ENCODE assay signal across 1 fruit fly cellular context in genomic region chrX:6278879-6279628, dm6.
TF ChIP-seq lines count a peak whose summit lies in the region.

No protein-coding gene starts in this region.

TF ChIP-seq in whole organism, embryonic, 481 proteins besides CTCF, POLR2A, EP300 and RAD21 (continued from another document and continues in another):
- TF ChIP-seq danr (GFP tag; IDR thresholded peaks at IDR 0.05; lab: Robert Waterston, UW): no peak
- TF ChIP-seq CG11398 (GFP tag; optimal IDR thresholded peaks at IDR 0.05; lab: Kevin White, UChicago): peak; percentile 46
- no peak for TF ChIP-seq CG6272 (GFP tag; IDR thresholded peaks at IDR 0.05; lab: Robert Waterston, UW)
- peak; percentile 94 for TF ChIP-seq CG10267 (tag; optimal IDR thresholded peaks at IDR 0.05; lab: Kevin White, UChicago)
- peak; percentile 32 for TF ChIP-seq Meics (GFP tag; optimal IDR thresholded peaks at IDR 0.05; lab: Kevin White, UChicago)
- TF ChIP-seq CG1024 (GFP tag; IDR thresholded peaks at IDR 0.05; lab: Robert Waterston, UW): peak; percentile 24; the same call in 1 of the 2 replicates
- TF ChIP-seq CG6765 (GFP tag; optimal IDR thresholded peaks at IDR 0.05; lab: Kevin White, UChicago): no peak
- no peak for TF ChIP-seq CG13296 (GFP tag; optimal IDR thresholded peaks at IDR 0.05; lab: Kevin White, UChicago)
- TF ChIP-seq CG32532 (GFP tag; IDR thresholded peaks at IDR 0.05; lab: Robert Waterston, UW): no peak
- peak; percentile 82 for TF ChIP-seq CG8478 (optimal IDR thresholded peaks at IDR 0.05; lab: Kevin White, UChicago)
- TF ChIP-seq jigr1 (GFP tag; IDR thresholded peaks at IDR 0.05; lab: Robert Waterston, UW): no peak
- TF ChIP-seq pan (optimal IDR thresholded peaks at IDR 0.05; lab: Kevin White, UChicago): no peak
- TF ChIP-seq pan (GFP tag; optimal IDR thresholded peaks at IDR 0.05 in 1 of 2, IDR thresholded peaks at IDR 0.05 in 1 of 2): no peak
- no peak for TF ChIP-seq CG12071 (GFP tag; optimal IDR thresholded peaks at IDR 0.05; lab: Kevin White, UChicago)
- TF ChIP-seq CkIIα-i1 (GFP tag; IDR thresholded peaks at IDR 0.05; lab: Robert Waterston, UW): no peak
- no peak for TF ChIP-seq chif (GFP tag; optimal IDR thresholded peaks at IDR 0.05; lab: Kevin White, UChicago)
- TF ChIP-seq row (GFP tag; IDR thresholded peaks at IDR 0.05; lab: Robert Waterston, UW): no peak
- peak; percentile 53 for TF ChIP-seq Ets65A (GFP tag; lab: Kevin White, UChicago)
- TF ChIP-seq toy (GFP tag; IDR thresholded peaks at IDR 0.05; lab: Robert Waterston, UW): no peak
- TF ChIP-seq esg (GFP tag; conservative IDR thresholded peaks at IDR 0.05; lab: Robert Waterston, UW): no peak
- TF ChIP-seq stwl (tag; optimal IDR thresholded peaks at IDR 0.05; lab: Kevin White, UChicago): peak; percentile 36
- TF ChIP-seq CG11696 (GFP tag; IDR thresholded peaks at IDR 0.05; lab: Robert Waterston, UW): no peak
- no peak for TF ChIP-seq Dad (GFP tag; optimal IDR thresholded peaks at IDR 0.05; lab: Kevin White, UChicago)
- TF ChIP-seq CG15479 (GFP tag; optimal IDR thresholded peaks at IDR 0.05; lab: Kevin White, UChicago): peak; percentile 56
- no peak for TF ChIP-seq CG18262 (tag; optimal IDR thresholded peaks at IDR 0.05; lab: Kevin White, UChicago)
- TF ChIP-seq grau (tag; optimal IDR thresholded peaks at IDR 0.05; lab: Kevin White, UChicago): no peak
- no peak for TF ChIP-seq CG11560 (tag; IDR thresholded peaks at IDR 0.05; lab: Robert Waterston, UW)
- TF ChIP-seq luna (GFP tag; optimal IDR thresholded peaks at IDR 0.05; lab: Kevin White, UChicago): no peak
- TF ChIP-seq CG13287 (GFP tag; IDR thresholded peaks at IDR 0.05; lab: Robert Waterston, UW; ENCODE audit: partially characterized antibody): no peak
- no peak for TF ChIP-seq CG8359 (GFP tag; optimal IDR thresholded peaks at IDR 0.05; lab: Kevin White, UChicago; ENCODE audit: borderline replicate concordance)
- TF ChIP-seq aop (GFP tag; IDR thresholded peaks at IDR 0.05; lab: Robert Waterston, UW): no peak
- no peak for TF ChIP-seq cwo (GFP tag; optimal IDR thresholded peaks at IDR 0.05; lab: Kevin White, UChicago)
- TF ChIP-seq Hr3 (GFP tag; optimal IDR thresholded peaks at IDR 0.05; lab: Kevin White, UChicago): no peak
- TF ChIP-seq ara (GFP tag; IDR thresholded peaks at IDR 0.05; lab: Robert Waterston, UW): no peak
- no peak for TF ChIP-seq CG12155 (GFP tag; optimal IDR thresholded peaks at IDR 0.05; lab: Kevin White, UChicago)
- TF ChIP-seq CG11456 (GFP tag; IDR thresholded peaks at IDR 0.05; lab: Robert Waterston, UW): peak; percentile 45; the same call in 1 of the 3 replicates
- no peak for TF ChIP-seq CG43689 (GFP tag; IDR thresholded peaks at IDR 0.05; lab: Robert Waterston, UW)
- peak; percentile 21 for TF ChIP-seq CG10209 (GFP tag; optimal IDR thresholded peaks at IDR 0.05; lab: Kevin White, UChicago)
- no peak for TF ChIP-seq CG6813 (GFP tag; optimal IDR thresholded peaks at IDR 0.05; lab: Kevin White, UChicago)
- TF ChIP-seq HmgD (GFP tag; optimal IDR thresholded peaks at IDR 0.05; lab: Kevin White, UChicago): no peak
- TF ChIP-seq CG7839 (tag; optimal IDR thresholded peaks at IDR 0.05; lab: Kevin White, UChicago): no peak
- TF ChIP-seq Blimp-1 (GFP tag; optimal IDR thresholded peaks at IDR 0.05; lab: Kevin White, UChicago): no peak
- TF ChIP-seq croc (GFP tag; conservative IDR thresholded peaks at IDR 0.05; lab: Robert Waterston, UW): no peak
- TF ChIP-seq Vsx1 (GFP tag; optimal IDR thresholded peaks at IDR 0.05; lab: Kevin White, UChicago): no peak
- no peak; the same call in 1 of the 2 replicates for TF ChIP-seq ato (GFP tag; IDR thresholded peaks at IDR 0.05; lab: Robert Waterston, UW; ENCODE audit: partially characterized antibody)
- peak; percentile 33 for TF ChIP-seq phol (tag; optimal IDR thresholded peaks at IDR 0.05; lab: Kevin White, UChicago)
- no peak for TF ChIP-seq CG5245 (GFP tag; optimal IDR thresholded peaks at IDR 0.05; lab: Kevin White, UChicago)
- TF ChIP-seq CG31224 (GFP tag; IDR thresholded peaks at IDR 0.05; lab: Robert Waterston, UW): no peak
- TF ChIP-seq bowl (GFP tag; IDR thresholded peaks at IDR 0.05; lab: Robert Waterston, UW): no peak
- TF ChIP-seq CG11504 (tag; optimal IDR thresholded peaks at IDR 0.05; lab: Kevin White, UChicago): no peak
- TF ChIP-seq Dbx (GFP tag; IDR thresholded peaks at IDR 0.05; lab: Robert Waterston, UW): no peak
- TF ChIP-seq Hand (GFP tag; optimal IDR thresholded peaks at IDR 0.05; lab: Kevin White, UChicago): no peak
- peak; percentile 79 for TF ChIP-seq Med (GFP tag; lab: Kevin White, UChicago)
- no peak for TF ChIP-seq CG1647 (GFP tag; optimal IDR thresholded peaks at IDR 0.05; lab: Kevin White, UChicago)
- TF ChIP-seq BEAF-32 (GFP tag; optimal IDR thresholded peaks at IDR 0.05; lab: Kevin White, UChicago): peak; percentile 48
- peak; percentile 9 for TF ChIP-seq Fer3 (tag; optimal IDR thresholded peaks at IDR 0.05; lab: Kevin White, UChicago)
- no peak for TF ChIP-seq zf30C (GFP tag; optimal IDR thresholded peaks at IDR 0.05; lab: Kevin White, UChicago)
- TF ChIP-seq CG2129 (GFP tag; IDR thresholded peaks at IDR 0.05; lab: Robert Waterston, UW; ENCODE audit: partially characterized antibody): no peak
- peak; percentile 53 for TF ChIP-seq CG17385 (GFP tag; optimal IDR thresholded peaks at IDR 0.05; lab: Kevin White, UChicago)
- no peak for TF ChIP-seq wdn (GFP tag; IDR thresholded peaks at IDR 0.05; lab: Robert Waterston, UW)
- no peak for TF ChIP-seq fd3F (GFP tag; optimal IDR thresholded peaks at IDR 0.05; lab: Kevin White, UChicago)
- no peak for TF ChIP-seq CG12219 (GFP tag; optimal IDR thresholded peaks at IDR 0.05; lab: Kevin White, UChicago)
- no peak for TF ChIP-seq CG8388 (GFP tag; optimal IDR thresholded peaks at IDR 0.05; lab: Kevin White, UChicago)
- no peak for TF ChIP-seq tgo (GFP tag; IDR thresholded peaks at IDR 0.05; lab: Robert Waterston, UW)
- no peak for TF ChIP-seq Elba2 (GFP tag; optimal IDR thresholded peaks at IDR 0.05; lab: Kevin White, UChicago)
- TF ChIP-seq lola (GFP tag; optimal IDR thresholded peaks at IDR 0.05; lab: Kevin White, UChicago): no peak
- no peak for TF ChIP-seq GATAe (GFP tag; conservative IDR thresholded peaks at IDR 0.05; lab: Robert Waterston, UW)
- no peak for TF ChIP-seq CG32772 (GFP tag; IDR thresholded peaks at IDR 0.05; lab: Robert Waterston, UW)
- TF ChIP-seq insv (GFP tag; optimal IDR thresholded peaks at IDR 0.05; lab: Kevin White, UChicago): peak in 1 of 2 experiments; percentile 49
- peak; percentile 87 for TF ChIP-seq cg (GFP tag; optimal IDR thresholded peaks at IDR 0.05; lab: Kevin White, UChicago)
- TF ChIP-seq Ssrp (tag; optimal IDR thresholded peaks at IDR 0.05; lab: Kevin White, UChicago): no peak
- peak; percentile 16 for TF ChIP-seq Nf-YC (tag; optimal IDR thresholded peaks at IDR 0.05; lab: Kevin White, UChicago)
- TF ChIP-seq wek (GFP tag; optimal IDR thresholded peaks at IDR 0.05; lab: Kevin White, UChicago): no peak
- no peak for TF ChIP-seq CG15696 (tag; optimal IDR thresholded peaks at IDR 0.05; lab: Kevin White, UChicago)
- TF ChIP-seq nmo (GFP tag; optimal IDR thresholded peaks at IDR 0.05; lab: Kevin White, UChicago): no peak
- TF ChIP-seq so (GFP tag; IDR thresholded peaks at IDR 0.05; lab: Robert Waterston, UW): no peak
- TF ChIP-seq CG15269 (tag; optimal IDR thresholded peaks at IDR 0.05; lab: Kevin White, UChicago): no peak
- no peak for TF ChIP-seq en (GFP tag; optimal IDR thresholded peaks at IDR 0.05; lab: Kevin White, UChicago)
- TF ChIP-seq Hr51 (GFP tag; optimal IDR thresholded peaks at IDR 0.05; lab: Kevin White, UChicago): no peak
- no peak for TF ChIP-seq CG10565 (GFP tag; optimal IDR thresholded peaks at IDR 0.05; lab: Kevin White, UChicago)
- no peak for TF ChIP-seq z (GFP tag; IDR thresholded peaks at IDR 0.05; lab: Robert Waterston, UW)
- no peak for TF ChIP-seq CG11093 (GFP tag; IDR thresholded peaks at IDR 0.05; lab: Robert Waterston, UW)
- TF ChIP-seq ac (GFP tag; optimal IDR thresholded peaks at IDR 0.05; lab: Kevin White, UChicago): no peak
- peak; percentile 39 for TF ChIP-seq CG18619 (GFP tag; optimal IDR thresholded peaks at IDR 0.05; lab: Kevin White, UChicago)
- TF ChIP-seq Ravus (GFP tag; IDR thresholded peaks at IDR 0.05; lab: Robert Waterston, UW): no peak
- TF ChIP-seq CG17361 (GFP tag; IDR thresholded peaks at IDR 0.05; lab: Robert Waterston, UW): peak; percentile 48; the same call in 2 of the 3 replicates
- TF ChIP-seq dmrt11E (tag; optimal IDR thresholded peaks at IDR 0.05; lab: Kevin White, UChicago): no peak
- TF ChIP-seq CG18599 (GFP tag; optimal IDR thresholded peaks at IDR 0.05; lab: Kevin White, UChicago): peak; percentile 52
- no peak for TF ChIP-seq h (optimal IDR thresholded peaks at IDR 0.05; lab: Kevin White, UChicago)
- TF ChIP-seq slbo (GFP tag; IDR thresholded peaks at IDR 0.05; lab: Robert Waterston, UW): no peak
- no peak for TF ChIP-seq trh (GFP tag; optimal IDR thresholded peaks at IDR 0.05; lab: Kevin White, UChicago)
- no peak for TF ChIP-seq CG16863 (GFP tag; optimal IDR thresholded peaks at IDR 0.05; lab: Kevin White, UChicago)
- no peak for TF ChIP-seq CG10959 (GFP tag; IDR thresholded peaks at IDR 0.05; lab: Robert Waterston, UW)
- peak; percentile 25 for TF ChIP-seq caup (GFP tag; optimal IDR thresholded peaks at IDR 0.05; lab: Kevin White, UChicago; ENCODE audit: severe bottlenecking)
- no peak for TF ChIP-seq Poxn (GFP tag; IDR thresholded peaks at IDR 0.05; lab: Robert Waterston, UW)
- TF ChIP-seq fu2 (GFP tag; optimal IDR thresholded peaks at IDR 0.05; lab: Kevin White, UChicago): no peak
- peak; percentile 27 for TF ChIP-seq cad (GFP tag; optimal IDR thresholded peaks at IDR 0.05; lab: Kevin White, UChicago)
- peak; percentile 3 for TF ChIP-seq CG2712 (tag; optimal IDR thresholded peaks at IDR 0.05; lab: Kevin White, UChicago)
- TF ChIP-seq vvl (GFP tag; IDR thresholded peaks at IDR 0.05; lab: Robert Waterston, UW): no peak
- no peak for TF ChIP-seq dimm (GFP tag; IDR thresholded peaks at IDR 0.05; lab: Robert Waterston, UW)
- no peak for TF ChIP-seq CG4360 (GFP tag; IDR thresholded peaks at IDR 0.05; lab: Robert Waterston, UW)
- peak; percentile 10 for TF ChIP-seq gcm (GFP tag; optimal IDR thresholded peaks at IDR 0.05; lab: Kevin White, UChicago)
- no peak for TF ChIP-seq Ptx1 (GFP tag; IDR thresholded peaks at IDR 0.05; lab: Robert Waterston, UW)
- TF ChIP-seq CG7556 (GFP tag; optimal IDR thresholded peaks at IDR 0.05; lab: Kevin White, UChicago): peak; percentile 22
- no peak for TF ChIP-seq ttk (GFP tag; IDR thresholded peaks at IDR 0.05; lab: Robert Waterston, UW)
- peak; percentile 15 for TF ChIP-seq Sin3A (optimal IDR thresholded peaks at IDR 0.05; lab: Kevin White, UChicago)
- no peak for TF ChIP-seq p53 (GFP tag; optimal IDR thresholded peaks at IDR 0.05; lab: Kevin White, UChicago)
- no peak for TF ChIP-seq Hey (tag; optimal IDR thresholded peaks at IDR 0.05; lab: Kevin White, UChicago)
- TF ChIP-seq Ets97D (GFP tag; optimal IDR thresholded peaks at IDR 0.05; lab: Kevin White, UChicago): no peak
- TF ChIP-seq CG9437 (GFP tag; optimal IDR thresholded peaks at IDR 0.05; lab: Kevin White, UChicago): peak; percentile 18
- TF ChIP-seq CG4707 (GFP tag; optimal IDR thresholded peaks at IDR 0.05; lab: Kevin White, UChicago): no peak
- no peak for TF ChIP-seq Ada2b (GFP tag; IDR thresholded peaks at IDR 0.05; lab: Robert Waterston, UW)
- no peak for TF ChIP-seq CG3995 (GFP tag; optimal IDR thresholded peaks at IDR 0.05; lab: Kevin White, UChicago)
- TF ChIP-seq gem (tag; optimal IDR thresholded peaks at IDR 0.05; lab: Kevin White, UChicago): no peak
- peak; percentile 27 for TF ChIP-seq trem (tag; optimal IDR thresholded peaks at IDR 0.05; lab: Kevin White, UChicago)
- TF ChIP-seq CG34422 (GFP tag; IDR thresholded peaks at IDR 0.05; lab: Robert Waterston, UW): peak; percentile 63; the same call in 2 of the 3 replicates
- TF ChIP-seq onecut (GFP tag; IDR thresholded peaks at IDR 0.05; lab: Robert Waterston, UW): no peak
- 0 out of 3 replicates have a peak, but pooled peaks have one; percentile 12 for TF ChIP-seq CG34224 (GFP tag; IDR thresholded peaks at IDR 0.05; lab: Robert Waterston, UW; ENCODE audit: partially characterized antibody)
- TF ChIP-seq pzg (GFP tag; optimal IDR thresholded peaks at IDR 0.05; lab: Kevin White, UChicago): peak; percentile 43
- no peak for TF ChIP-seq sr (GFP tag; IDR thresholded peaks at IDR 0.05; lab: Robert Waterston, UW)
- no peak for TF ChIP-seq vnd (GFP tag; IDR thresholded peaks at IDR 0.05; lab: Robert Waterston, UW; ENCODE audit: partially characterized antibody)
- no peak for TF ChIP-seq CHES-1-like (GFP tag; optimal IDR thresholded peaks at IDR 0.05; lab: Kevin White, UChicago)
- no peak for TF ChIP-seq ewg (GFP tag; optimal IDR thresholded peaks at IDR 0.05; lab: Kevin White, UChicago)
- no peak for TF ChIP-seq CG14050 (GFP tag; IDR thresholded peaks at IDR 0.05; lab: Robert Waterston, UW)
- TF ChIP-seq oc (tag; optimal IDR thresholded peaks at IDR 0.05; lab: Kevin White, UChicago): no peak
- TF ChIP-seq otp (GFP tag; IDR thresholded peaks at IDR 0.05; lab: Robert Waterston, UW): no peak
- TF ChIP-seq sqz (GFP tag; optimal IDR thresholded peaks at IDR 0.05; lab: Kevin White, UChicago): peak; percentile 55
- peak; percentile 6 for TF ChIP-seq CG12391 (tag; optimal IDR thresholded peaks at IDR 0.05; lab: Kevin White, UChicago)
- no peak for TF ChIP-seq CG6254 (GFP tag; optimal IDR thresholded peaks at IDR 0.05; lab: Kevin White, UChicago)
- no peak for TF ChIP-seq CG12104 (GFP tag; optimal IDR thresholded peaks at IDR 0.05; lab: Kevin White, UChicago)
- no peak for TF ChIP-seq CG2875 (GFP tag; optimal IDR thresholded peaks at IDR 0.05; lab: Kevin White, UChicago)
- peak in 1 of 2 experiments; percentile 75 for TF ChIP-seq crp (GFP tag; optimal IDR thresholded peaks at IDR 0.05; lab: Kevin White, UChicago)
- no peak for TF ChIP-seq ssp (GFP tag; IDR thresholded peaks at IDR 0.05; lab: Robert Waterston, UW)
- TF ChIP-seq H2.0 (GFP tag; IDR thresholded peaks at IDR 0.05; lab: Robert Waterston, UW): no peak
- TF ChIP-seq CG3407 (GFP tag; optimal IDR thresholded peaks at IDR 0.05; lab: Kevin White, UChicago): no peak
- TF ChIP-seq sd (tag; optimal IDR thresholded peaks at IDR 0.05; lab: Kevin White, UChicago): no peak
- no peak for TF ChIP-seq zfh1 (GFP tag; IDR thresholded peaks at IDR 0.05; lab: Robert Waterston, UW)
- no peak for TF ChIP-seq ab (GFP tag; optimal IDR thresholded peaks at IDR 0.05; lab: Kevin White, UChicago)
- TF ChIP-seq MTF-1 (GFP tag; optimal IDR thresholded peaks at IDR 0.05; lab: Kevin White, UChicago; ENCODE audit: borderline replicate concordance): peak; percentile 18
